Worm (Caenorhabditis elegans) whole organism, young adult: ENCODE measurements around the gene cope-1.
A peak's percentile ranks its signal among the peaks of the same experiment; 100 is the strongest.

Experiments
- B0261.1 ChIP-seq: sonication (generic microtip); optimal IDR thresholded peaks from 2 replicates; lab custom pipeline; 2016; ENCODE audit warnings: mild to moderate bottlenecking, missing genetic modification characterization, moderate library complexity, missing compliant biosample characterization
- C06A6.2 ChIP-seq: fragments of 200-800 bp; sonication (Bioruptor generic); conservative IDR thresholded peaks from 2 replicates; pipeline ENCODE4 v1.3.6; 2022; ENCODE audit warnings: missing genetic modification characterization, missing compliant biosample characterization
- D2030.7 ChIP-seq: fragments of 200-800 bp; sonication (Bioruptor generic); IDR thresholded peaks from 2 replicates; pipeline ENCODE4 v1.3.6; 2022; ENCODE audit warnings: missing genetic modification reagents, missing genetic modification characterization, missing compliant biosample characterization
- F33H1.4 ChIP-seq: fragments of 200-800 bp; sonication (Bioruptor generic); IDR thresholded peaks from 2 replicates; pipeline ENCODE4 v1.3.6; 2022; ENCODE audit warnings: missing genetic modification reagents, missing genetic modification characterization, missing compliant biosample characterization
- F49E8.2 ChIP-seq: sonication (generic microtip); optimal IDR thresholded peaks from 3 replicates; lab custom pipeline; 2017; ENCODE audit warnings: missing genetic modification characterization, mild to moderate bottlenecking, missing compliant biosample characterization, antibody characterized with exemption, moderate library complexity; ENCODE audit not compliant: insufficient read depth
- F52B5.7 ChIP-seq: sonication (generic microtip); optimal IDR thresholded peaks from 2 replicates; lab custom pipeline; 2016; ENCODE audit warnings: mild to moderate bottlenecking, missing genetic modification characterization, missing compliant biosample characterization
- F57C9.4 ChIP-seq: sonication (generic microtip); optimal IDR thresholded peaks from 2 replicates; lab custom pipeline; 2017; ENCODE audit warnings: mild to moderate bottlenecking, missing genetic modification characterization, missing compliant biosample characterization
- K12H6.12 ChIP-seq: fragments of 200-800 bp; sonication (Bioruptor generic); optimal IDR thresholded peaks from 2 replicates; lab custom pipeline; 2018; ENCODE audit warnings: mild to moderate bottlenecking, missing genetic modification characterization, missing compliant biosample characterization
- Y53G8AR.9 ChIP-seq: fragments of 200-800 bp; sonication (Bioruptor generic); conservative IDR thresholded peaks from 2 replicates; pipeline ENCODE4 v1.3.6; 2022; ENCODE audit warnings: missing genetic modification reagents, missing genetic modification characterization, missing compliant biosample characterization
- athp-1 ChIP-seq: sonication (generic microtip); optimal IDR thresholded peaks from 2 replicates; lab custom pipeline; 2017; ENCODE audit warnings: mild to moderate bottlenecking, missing genetic modification characterization, missing compliant biosample characterization
- attf-6 ChIP-seq: fragments of 200-800 bp; sonication (Bioruptor generic); IDR thresholded peaks from 2 replicates; pipeline ENCODE4 v1.3.6; 2022; ENCODE audit warnings: missing genetic modification reagents, missing genetic modification characterization, missing compliant biosample characterization
- ceh-40 ChIP-seq: fragments of 200-800 bp; sonication (Bioruptor generic); IDR thresholded peaks from 2 replicates; pipeline ENCODE4 v1.3.6; 2022; ENCODE audit warnings: missing genetic modification characterization, missing compliant biosample characterization
- chd-7 ChIP-seq: sonication (generic microtip); optimal IDR thresholded peaks from 2 replicates; lab custom pipeline; 2016; ENCODE audit warnings: mild to moderate bottlenecking, missing genetic modification characterization, moderate library complexity, missing compliant biosample characterization
- dox-1 ChIP-seq: fragments of 200-800 bp; sonication (Bioruptor generic); IDR thresholded peaks from 2 replicates; pipeline ENCODE4 v1.3.6; 2022; ENCODE audit warnings: missing genetic modification reagents, missing genetic modification characterization, missing compliant biosample characterization
- dpff-1 ChIP-seq: sonication (generic microtip); optimal IDR thresholded peaks from 2 replicates; lab custom pipeline; 2017; ENCODE audit warnings: mild to moderate bottlenecking, missing genetic modification characterization, missing compliant biosample characterization
- dpl-1 ChIP-seq: fragments of 150-350 bp; optimal IDR thresholded peaks from 2 replicates; lab custom pipeline; 2014; ENCODE audit warnings: missing biosample characterization, missing genetic modification reagents, missing genetic modification characterization
- efl-1 ChIP-seq: fragments of 150-350 bp; optimal IDR thresholded peaks from 2 replicates; lab custom pipeline; 2014; ENCODE audit warnings: missing biosample characterization, missing genetic modification reagents, missing genetic modification characterization
- ekl-4 ChIP-seq: fragments of 200-800 bp; sonication (Bioruptor generic); IDR thresholded peaks from 2 replicates; pipeline ENCODE4 v1.3.6; 2022; ENCODE audit warnings: missing genetic modification reagents, missing genetic modification characterization, missing compliant biosample characterization
- gei-17 ChIP-seq: fragments of 200-800 bp; sonication (Bioruptor generic); optimal IDR thresholded peaks from 2 replicates; lab custom pipeline; 2018; ENCODE audit warnings: mild to moderate bottlenecking, missing genetic modification characterization, missing compliant biosample characterization
- him-1 ChIP-seq: sonication (generic microtip); optimal IDR thresholded peaks from 2 replicates; lab custom pipeline; 2016; ENCODE audit warnings: missing genotype, missing genetic modification reagents, missing genetic modification characterization, missing compliant biosample characterization
- hlh-26 ChIP-seq: fragments of 200-800 bp; sonication (Bioruptor generic); conservative IDR thresholded peaks from 2 replicates; pipeline ENCODE4 v1.3.6; 2022; ENCODE audit warnings: missing genetic modification reagents, missing genetic modification characterization, missing compliant biosample characterization
- lag-1 ChIP-seq: fragments of 200-800 bp; sonication (Bioruptor generic); IDR thresholded peaks from 2 replicates; pipeline ENCODE4 v1.3.6; 2022; ENCODE audit warnings: missing genetic modification reagents, missing genetic modification characterization, missing compliant biosample characterization
- let-607 ChIP-seq, 2 experiments: fragments of 200-800 bp in 1 of 2; sonication (Bioruptor generic) in 1 of 2; sonication (generic microtip) in 1 of 2; optimal IDR thresholded peaks; 2 replicates each; lab custom pipeline; 2016 to 2018; ENCODE audit warnings: mild to moderate bottlenecking in 2 of 2, missing compliant biosample characterization in 2 of 2, missing genetic modification characterization in 2 of 2, moderate library complexity in 2 of 2, missing genotype in 1 of 2
- lin-40 ChIP-seq: sonication (generic microtip); optimal IDR thresholded peaks from 2 replicates; lab custom pipeline; 2016; ENCODE audit warnings: missing genetic modification characterization, mild to moderate bottlenecking, missing compliant biosample characterization, missing genotype, missing genetic modification reagents
- lsl-1 ChIP-seq: fragments of 200-800 bp; sonication (Bioruptor generic); optimal IDR thresholded peaks from 2 replicates; lab custom pipeline; 2018; ENCODE audit warnings: mild to moderate bottlenecking, missing genetic modification characterization, moderate library complexity, missing compliant biosample characterization
- madf-6 ChIP-seq: fragments of 200-800 bp; sonication (Bioruptor generic); IDR thresholded peaks from 2 replicates; pipeline ENCODE4 v1.3.6; 2022; ENCODE audit warnings: missing genetic modification reagents, missing genetic modification characterization, missing compliant biosample characterization
- madf-8 ChIP-seq: fragments of 200-800 bp; sonication (Bioruptor generic); conservative IDR thresholded peaks from 2 replicates; pipeline ENCODE4 v1.3.6; 2022; ENCODE audit warnings: missing genetic modification reagents, missing genetic modification characterization, missing compliant biosample characterization
- mes-4 ChIP-seq: sonication (generic microtip); optimal IDR thresholded peaks from 2 replicates; lab custom pipeline; 2016; ENCODE audit warnings: missing genotype, missing genetic modification characterization, missing compliant biosample characterization
- nfya-1 ChIP-seq: sonication (generic microtip); optimal IDR thresholded peaks from 2 replicates; lab custom pipeline; 2017; ENCODE audit warnings: antibody characterized with exemption, missing compliant biosample characterization, missing genetic modification characterization, borderline replicate concordance; ENCODE audit not compliant: insufficient read depth
- nhr-179 ChIP-seq: sonication (generic microtip); optimal IDR thresholded peaks from 2 replicates; lab custom pipeline; 2016; ENCODE audit warnings: mild to moderate bottlenecking, missing genetic modification characterization, missing compliant biosample characterization
- nhr-80 ChIP-seq: sonication (generic microtip); optimal IDR thresholded peaks from 2 replicates; lab custom pipeline; 2016; ENCODE audit warnings: missing genetic modification characterization, missing compliant biosample characterization
- nhr-90 ChIP-seq: sonication (generic microtip); optimal IDR thresholded peaks from 2 replicates; lab custom pipeline; 2016; ENCODE audit warnings: missing genotype, mild to moderate bottlenecking, missing genetic modification characterization, missing compliant biosample characterization
- pbrm-1 ChIP-seq: fragments of 200-800 bp; sonication (Bioruptor generic); IDR thresholded peaks from 2 replicates; pipeline ENCODE4 v1.3.6; 2022; ENCODE audit warnings: missing genetic modification reagents, missing genetic modification characterization, missing compliant biosample characterization
- pha-4 ChIP-seq: fragments of 150-350 bp; sonication (generic microtip); optimal IDR thresholded peaks from 2 replicates; lab custom pipeline; 2014; ENCODE audit warnings: missing biosample characterization, missing genetic modification reagents, missing genetic modification characterization
- rcor-1 ChIP-seq: fragments of 200-800 bp; sonication (Bioruptor generic); IDR thresholded peaks from 2 replicates; pipeline ENCODE4 v1.3.6; 2022; ENCODE audit warnings: missing genetic modification reagents, missing genetic modification characterization, missing compliant biosample characterization
- sea-2 ChIP-seq: fragments of 200-800 bp; sonication (Bioruptor generic); IDR thresholded peaks from 2 replicates; pipeline ENCODE4 v1.3.6; 2022; ENCODE audit warnings: missing genetic modification characterization, missing compliant biosample characterization
- somi-1 ChIP-seq: fragments of 200-800 bp; sonication (Bioruptor generic); optimal IDR thresholded peaks from 2 replicates; lab custom pipeline; 2018; ENCODE audit warnings: mild to moderate bottlenecking, missing genetic modification characterization, missing compliant biosample characterization
- sptf-2 ChIP-seq: fragments of 200-800 bp; sonication (Bioruptor generic); optimal IDR thresholded peaks from 2 replicates; lab custom pipeline; 2018; ENCODE audit warnings: mild to moderate bottlenecking, missing genetic modification characterization, missing compliant biosample characterization
- tbp1 ChIP-seq: fragments of 200-800 bp; sonication (Bioruptor generic); optimal IDR thresholded peaks from 2 replicates; lab custom pipeline; 2018; ENCODE audit warnings: mild to moderate bottlenecking, missing genetic modification characterization, missing compliant biosample characterization
- tlf-1 ChIP-seq: fragments of 200-800 bp; sonication (Bioruptor generic); optimal IDR thresholded peaks from 2 replicates; lab custom pipeline; 2018; ENCODE audit warnings: mild to moderate bottlenecking, missing genetic modification characterization, missing compliant biosample characterization
- unc-62 ChIP-seq: fragments of 150-350 bp; optimal IDR thresholded peaks from 2 replicates; lab custom pipeline; 2014; ENCODE audit warnings: missing biosample characterization, missing genetic modification reagents, missing genetic modification characterization
- xnd-1 ChIP-seq: sonication (generic microtip); optimal IDR thresholded peaks from 2 replicates; lab custom pipeline; 2016; ENCODE audit warnings: missing genotype, missing genetic modification reagents, missing genetic modification characterization, missing compliant biosample characterization
- zim-3 ChIP-seq: sonication (generic microtip); optimal IDR thresholded peaks from 2 replicates; lab custom pipeline; 2017; ENCODE audit warnings: mild to moderate bottlenecking, missing genetic modification characterization, moderate library complexity, missing compliant biosample characterization
- ztf-28 ChIP-seq: fragments of 200-800 bp; sonication (Bioruptor generic); IDR thresholded peaks from 2 replicates; pipeline ENCODE4 v1.3.6; 2022; ENCODE audit warnings: missing genetic modification reagents, missing genetic modification characterization, missing compliant biosample characterization

Gene cope-1

ce11 chrIII:13383159-13383558 lies 42.9 kb upstream of the cope-1 start:
- no peak for TF ChIP-seq tbp1 (GFP tag; lab: Kevin White, UChicago)
- no peak for TF ChIP-seq pha-4 (tag; lab: Kevin White, UChicago)
- no peak for TF ChIP-seq K12H6.12 (tag; lab: Kevin White, UChicago)
- TF ChIP-seq Y53G8AR.9 (GFP tag; lab: Robert Waterston, UW): no peak
- no peak for TF ChIP-seq sptf-2 (GFP tag; lab: Kevin White, UChicago)
- TF ChIP-seq nhr-179 (tag; lab: Kevin White, UChicago): no peak
- no peak for TF ChIP-seq F57C9.4 (tag; lab: Kevin White, UChicago)
- TF ChIP-seq dpff-1: no peak
- no peak for TF ChIP-seq lin-40 (tag; lab: Kevin White, UChicago)
- TF ChIP-seq unc-62 (GFP tag; lab: Kevin White, UChicago): no peak

ce11 chrIII:13385850-13386249 lies 40.2 kb upstream of the cope-1 start, which contains the start of gene T03F6.4:
T03F6.4 (plus strand) TSS chrIII:13386150.
- TF ChIP-seq D2030.7 (GFP tag; lab: Robert Waterston, UW) (no peak), somi-1 (GFP tag; lab: Kevin White, UChicago) (no peak), F52B5.7 (tag; lab: Kevin White, UChicago) (no peak)

ce11 chrIII:13388621-13389020 lies 37.4 kb upstream of the cope-1 start:
- TF ChIP-seq sea-2: no peak
- no peak for TF ChIP-seq pbrm-1 (GFP tag; lab: Robert Waterston, UW)
- TF ChIP-seq tlf-1: no peak
- peak; percentile 43 for TF ChIP-seq nhr-80 (tag; lab: Kevin White, UChicago)
- TF ChIP-seq nfya-1: no peak
- no peak for TF ChIP-seq athp-1

- TF ChIP-seq F33H1.4 (GFP tag; lab: Robert Waterston, UW) (peak; percentile 66), ztf-28 (GFP tag; lab: Robert Waterston, UW) (no peak), madf-6 (GFP tag; lab: Robert Waterston, UW) (0 out of 2 replicates have a peak, but pooled peaks have one; percentile 47), zim-3 (tag; lab: Kevin White, UChicago) (no peak), dox-1 (GFP tag; lab: Robert Waterston, UW) (no peak), attf-6 (no peak), athp-1 (no peak), efl-1 (GFP tag; lab: Kevin White, UChicago) (peak; percentile 34), mes-4 (tag; lab: Kevin White, UChicago) (no peak), him-1 (no peak), nhr-90 (tag; lab: Kevin White, UChicago) (no peak), C06A6.2 (no peak), gei-17 (GFP tag; lab: Kevin White, UChicago) (no peak), B0261.1 (tag; lab: Kevin White, UChicago) (no peak), rcor-1 (no peak), F49E8.2 (tag; lab: Kevin White, UChicago) (no peak), dpl-1 (GFP tag; lab: Kevin White, UChicago) (no peak), ceh-40 (GFP tag; lab: Robert Waterston, UW) (no peak), let-607 (tag; optimal IDR thresholded peaks at IDR 0.05; lab: Kevin White, UChicago) (no peak), madf-8 (GFP tag; lab: Robert Waterston, UW) (0 out of 2 replicates have a peak, but pooled peaks have one; percentile 18), lsl-1 (GFP tag; lab: Kevin White, UChicago) (peak; percentile 67), chd-7 (tag; lab: Kevin White, UChicago) (no peak), sea-2 (no peak), hlh-26 (GFP tag; lab: Robert Waterston, UW) (no peak), xnd-1 (tag; lab: Kevin White, UChicago) (peak; percentile 26), ekl-4 (GFP tag; lab: Robert Waterston, UW) (no peak), lag-1 (GFP tag; lab: Robert Waterston, UW) (no peak)
- TF ChIP-seq, all 124 proteins: peak for 6
These were observed 37.0 kb upstream of the cope-1 start, which contains the start of gene T03F6.3 for ce11 chrIII:13389078-13389477. T03F6.3 (plus strand) TSS chrIII:13389395.
